Worm (Caenorhabditis elegans) whole organism, L2 larva: ENCODE results near the gene srbc-24.

Experiments
- C34F6.9 ChIP-seq: fragments of 150-350 bp; optimal IDR thresholded peaks from 2 replicates; lab custom pipeline; 2014; ENCODE audit warnings: missing biosample characterization, missing genetic modification characterization
- F13H6.1 ChIP-seq: sonication (generic microtip); optimal IDR thresholded peaks from 2 replicates; lab custom pipeline; 2016; ENCODE audit warnings: missing genetic modification characterization, missing compliant biosample characterization
- R02D3.7 ChIP-seq: fragments of 150-350 bp; optimal IDR thresholded peaks from 2 replicates; lab custom pipeline; 2014; ENCODE audit warnings: missing biosample characterization, missing genetic modification characterization
- Y55F3AM.14 ChIP-seq: fragments of 200-800 bp; sonication (Bioruptor generic); optimal IDR thresholded peaks from 2 replicates; lab custom pipeline; 2018; ENCODE audit warnings: mild to moderate bottlenecking, missing genetic modification characterization, missing compliant biosample characterization
- ZK546.5 ChIP-seq: sonication (generic microtip); optimal IDR thresholded peaks from 2 replicates; lab custom pipeline; 2017; ENCODE audit warnings: missing biosample characterization, missing genetic modification characterization
- alr-1 ChIP-seq: fragments of 150-350 bp; optimal IDR thresholded peaks from 2 replicates; lab custom pipeline; 2014; ENCODE audit warnings: missing biosample characterization, missing genetic modification characterization
- aly-2 ChIP-seq: fragments of 150-350 bp; optimal IDR thresholded peaks from 2 replicates; lab custom pipeline; 2014; ENCODE audit warnings: missing biosample characterization, missing genetic modification characterization
- ama-1 ChIP-seq: fragments of 150-350 bp; optimal IDR thresholded peaks from 2 replicates; lab custom pipeline; 2018; ENCODE audit warnings: inconsistent platforms
- blmp-1 ChIP-seq: sonication (generic microtip); optimal IDR thresholded peaks from 2 replicates; lab custom pipeline; 2017; ENCODE audit warnings: missing genetic modification characterization, mild to moderate bottlenecking, missing compliant biosample characterization, antibody characterized with exemption, moderate library complexity; ENCODE audit not compliant: insufficient read depth
- ceh-16 ChIP-seq: fragments of 150-350 bp; optimal IDR thresholded peaks from 2 replicates; lab custom pipeline; 2014; ENCODE audit warnings: missing biosample characterization, missing genetic modification characterization
- ceh-82 ChIP-seq: fragments of 150-350 bp; optimal IDR thresholded peaks from 2 replicates; lab custom pipeline; 2014; ENCODE audit warnings: missing biosample characterization, missing genetic modification characterization
- dmd-4 ChIP-seq: sonication (generic microtip); optimal IDR thresholded peaks from 2 replicates; lab custom pipeline; 2017; ENCODE audit warnings: missing biosample characterization, missing genetic modification characterization
- elt-3 ChIP-seq: sonication (generic microtip); optimal IDR thresholded peaks from 2 replicates; lab custom pipeline; 2017; ENCODE audit warnings: missing biosample characterization, missing genetic modification characterization
- fos-1 ChIP-seq: fragments of 150-350 bp; optimal IDR thresholded peaks from 2 replicates; lab custom pipeline; 2014; ENCODE audit warnings: missing biosample characterization, missing genetic modification characterization
- gmeb-1 ChIP-seq: fragments of 150-350 bp; optimal IDR thresholded peaks from 2 replicates; lab custom pipeline; 2014; ENCODE audit warnings: missing biosample characterization, missing genetic modification characterization
- lin-11 ChIP-seq: fragments of 150-350 bp; sonication (generic microtip); optimal IDR thresholded peaks from 2 replicates; lab custom pipeline; 2014; ENCODE audit warnings: missing biosample characterization, missing genetic modification characterization, inconsistent platforms, mixed read lengths
- lin-13 ChIP-seq: fragments of 150-350 bp; optimal IDR thresholded peaks from 2 replicates; lab custom pipeline; 2014; ENCODE audit warnings: missing biosample characterization, missing genetic modification reagents, missing genetic modification characterization
- lsy-2 ChIP-seq, 2 experiments: fragments of 150-350 bp in 1 of 2; sonication (generic microtip) in 1 of 2; optimal IDR thresholded peaks; 2 replicates each; lab custom pipeline; 2014 to 2017; ENCODE audit warnings: missing biosample characterization in 2 of 2, missing genetic modification characterization in 2 of 2
- mab-5 ChIP-seq: fragments of 150-350 bp; optimal IDR thresholded peaks from 2 replicates; lab custom pipeline; 2014; ENCODE audit warnings: missing biosample characterization, missing genetic modification characterization
- mbf-1 ChIP-seq: sonication (generic microtip); optimal IDR thresholded peaks from 2 replicates; lab custom pipeline; 2017; ENCODE audit warnings: missing biosample characterization, missing genetic modification characterization
- mdl-1 ChIP-seq, 2 experiments: fragments of 150-350 bp in 1 of 2; sonication (generic microtip) in 1 of 2; optimal IDR thresholded peaks; 2 replicates each; lab custom pipeline; 2017; ENCODE audit warnings: missing biosample characterization in 2 of 2, missing genetic modification characterization in 2 of 2
- nhr-10 ChIP-seq: sonication (generic microtip); optimal IDR thresholded peaks from 2 replicates; lab custom pipeline; 2017; ENCODE audit warnings: missing biosample characterization, missing genetic modification characterization
- nhr-129 ChIP-seq: fragments of 150-350 bp; optimal IDR thresholded peaks from 2 replicates; lab custom pipeline; 2014; ENCODE audit warnings: missing biosample characterization, missing genetic modification characterization
- nhr-21 ChIP-seq: fragments of 150-350 bp; optimal IDR thresholded peaks from 2 replicates; lab custom pipeline; 2014; ENCODE audit warnings: missing biosample characterization, missing genetic modification characterization
- nhr-23 ChIP-seq: fragments of 150-350 bp; optimal IDR thresholded peaks from 2 replicates; lab custom pipeline; 2014; ENCODE audit warnings: missing biosample characterization, missing genetic modification reagents, missing genetic modification characterization
- nhr-25 ChIP-seq: fragments of 150-350 bp; sonication (generic microtip); optimal IDR thresholded peaks from 3 replicates; lab custom pipeline; 2014; ENCODE audit warnings: missing biosample characterization, missing genetic modification characterization
- nhr-6 ChIP-seq: fragments of 150-350 bp; optimal IDR thresholded peaks from 2 replicates; lab custom pipeline; 2014; ENCODE audit warnings: missing biosample characterization, missing genetic modification characterization
- nhr-77 ChIP-seq: fragments of 150-350 bp; optimal IDR thresholded peaks from 2 replicates; lab custom pipeline; 2014; ENCODE audit warnings: missing biosample characterization, missing genetic modification characterization
- sem-4 ChIP-seq: fragments of 150-350 bp; optimal IDR thresholded peaks from 2 replicates; lab custom pipeline; 2014; ENCODE audit warnings: missing biosample characterization, missing genetic modification reagents, missing genetic modification characterization
- skn-1 ChIP-seq: sonication (generic microtip); optimal IDR thresholded peaks from 2 replicates; lab custom pipeline; 2017; ENCODE audit warnings: missing biosample characterization, missing genetic modification characterization
- sma-3 ChIP-seq: sonication (generic microtip); optimal IDR thresholded peaks from 2 replicates; lab custom pipeline; 2016; ENCODE audit warnings: missing genetic modification reagents, missing genetic modification characterization, missing compliant biosample characterization
- sma-9 ChIP-seq, 2 experiments: fragments of 150-350 bp in 1 of 2; sonication (generic microtip) in 1 of 2; optimal IDR thresholded peaks; 2 replicates each; lab custom pipeline; 2014 to 2016; ENCODE audit warnings: missing genetic modification characterization in 2 of 2, mild to moderate bottlenecking in 1 of 2, missing biosample characterization in 1 of 2, missing compliant biosample characterization in 1 of 2, missing genetic modification reagents in 1 of 2, moderate library complexity in 1 of 2
- snpc-4 ChIP-seq: fragments of 150-350 bp; optimal IDR thresholded peaks from 2 replicates; lab custom pipeline; 2014; ENCODE audit warnings: missing biosample characterization, missing genetic modification characterization
- zag-1 ChIP-seq: fragments of 150-350 bp; optimal IDR thresholded peaks from 2 replicates; lab custom pipeline; 2014; ENCODE audit warnings: missing biosample characterization, missing genetic modification characterization
- ztf-1 ChIP-seq: fragments of 200-800 bp; sonication (Bioruptor generic); conservative IDR thresholded peaks from 2 replicates; pipeline ENCODE4 v1.3.6; 2022; ENCODE audit warnings: missing genetic modification characterization, missing compliant biosample characterization
- ztf-11 ChIP-seq: sonication (generic microtip); optimal IDR thresholded peaks from 2 replicates; lab custom pipeline; 2017; ENCODE audit warnings: missing biosample characterization, missing genetic modification characterization

The srbc-24 gene

DNA sequence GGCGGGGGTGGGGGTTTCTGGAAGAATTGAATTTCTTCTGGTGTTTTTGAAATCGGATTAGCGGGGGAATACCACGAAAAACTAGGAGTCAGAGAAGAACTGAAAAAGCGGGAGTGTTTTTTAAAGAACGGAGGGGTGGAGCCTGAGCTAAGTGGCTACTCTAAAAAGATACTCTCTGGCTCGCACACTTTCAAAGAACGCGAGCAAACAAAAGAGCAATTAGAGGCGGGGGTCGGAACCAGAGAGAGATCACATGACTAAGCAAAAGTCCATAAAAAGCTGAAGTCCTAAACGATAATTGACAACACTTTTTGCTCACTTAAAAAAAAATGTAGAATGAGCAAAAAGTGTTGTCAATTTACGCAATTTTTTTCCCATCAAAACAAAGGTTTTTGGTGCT, 17.2 kb upstream of the srbc-24 start:
- TF ChIP-seq dmd-4 (tag; lab: Kevin White, UChicago) (no peak), sem-4 (tag; lab: Kevin White, UChicago) (peak; percentile 43), alr-1 (tag; lab: Kevin White, UChicago) (no peak), lin-11 (tag; lab: Kevin White, UChicago) (no peak), ceh-16 (no peak), F13H6.1 (tag; lab: Kevin White, UChicago) (peak; percentile 53), sma-9 (GFP tag; optimal IDR thresholded peaks at IDR 0.05; lab: Kevin White, UChicago) (peak; percentile 52), sma-9 (tag; optimal IDR thresholded peaks at IDR 0.05; lab: Kevin White, UChicago) (no peak), Y55F3AM.14 (GFP tag; lab: Kevin White, UChicago) (peak; percentile 26), lsy-2 (tag; optimal IDR thresholded peaks at IDR 0.05; lab: Kevin White, UChicago) (peak in 1 of 2 experiments; percentile 23)
- TF ChIP-seq, all 48 proteins: peak for 5

DNA sequence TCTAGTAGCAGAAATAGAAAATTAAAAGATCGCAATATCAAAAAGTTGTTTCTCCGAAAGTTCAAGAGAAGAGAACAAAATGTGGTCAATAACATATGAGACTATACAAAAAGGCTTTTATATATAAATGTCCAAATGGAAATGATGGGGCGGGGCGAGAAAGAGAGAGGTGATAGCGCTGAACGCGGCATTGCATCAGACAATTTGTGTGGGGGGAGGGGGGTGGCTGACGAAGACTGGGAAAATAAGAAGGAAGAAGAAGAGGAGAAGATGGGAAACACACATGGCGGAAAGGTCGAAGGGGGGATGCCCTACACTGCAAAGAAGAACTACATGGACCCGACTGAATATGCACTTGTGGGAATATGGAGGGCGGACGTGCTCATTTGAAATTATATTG, 16.2 kb upstream of the srbc-24 start:
- peak; percentile 24 for TF ChIP-seq C34F6.9 (tag; lab: Kevin White, UChicago)
- peak; percentile 42 for TF ChIP-seq fos-1 (tag; lab: Kevin White, UChicago)
- TF ChIP-seq lsy-2 (tag; optimal IDR thresholded peaks at IDR 0.05; lab: Kevin White, UChicago) = peak in 1 of 2 experiments; percentile 11
- peak; percentile 87 for TF ChIP-seq nhr-129
- peak; percentile 36 for TF ChIP-seq F13H6.1 (tag; lab: Kevin White, UChicago)
- TF ChIP-seq skn-1 = no peak
- TF ChIP-seq lin-11 (tag; lab: Kevin White, UChicago) = peak; percentile 31
- peak; percentile 5 for TF ChIP-seq zag-1 (tag; lab: Kevin White, UChicago)
- TF ChIP-seq nhr-23 = no peak
- peak; percentile 20 to 44 for TF ChIP-seq mdl-1 (tag; optimal IDR thresholded peaks at IDR 0.05; lab: Kevin White, UChicago)
- peak; percentile 71 for TF ChIP-seq sma-9 (GFP tag; optimal IDR thresholded peaks at IDR 0.05; lab: Kevin White, UChicago)
- TF ChIP-seq sma-9 (tag; optimal IDR thresholded peaks at IDR 0.05; lab: Kevin White, UChicago) = no peak
- peak; percentile 25 for TF ChIP-seq nhr-21 (tag; lab: Kevin White, UChicago)
- no peak for TF ChIP-seq ztf-11
- TF ChIP-seq nhr-25 (tag; lab: Kevin White, UChicago) = peak; percentile 3

DNA sequence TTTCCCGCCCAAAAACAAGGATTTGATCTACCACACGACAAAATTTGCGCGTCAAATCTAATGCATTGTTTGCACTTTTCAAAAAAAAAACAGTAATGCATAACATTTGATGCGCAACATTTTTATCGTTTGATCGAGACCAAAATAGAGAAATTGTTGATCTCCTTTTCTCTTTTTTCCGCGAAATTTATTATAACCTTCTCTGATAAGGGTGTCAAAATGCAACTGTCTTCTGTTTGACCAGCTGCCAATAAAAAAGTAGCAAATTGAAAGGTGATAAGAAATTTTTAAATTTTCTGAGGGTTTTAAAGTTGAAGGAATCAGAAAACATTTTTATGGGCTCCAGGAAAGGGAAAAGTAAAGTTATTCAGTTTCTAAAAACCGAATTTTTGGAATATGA, 14.5 kb upstream of the srbc-24 start:
- TF ChIP-seq sem-4 (tag; lab: Kevin White, UChicago) = no peak
- TF ChIP-seq gmeb-1 (tag; lab: Kevin White, UChicago) = no peak
- no peak for TF ChIP-seq nhr-6
- TF ChIP-seq ama-1 = no peak
- no peak for TF ChIP-seq aly-2
- no peak for TF ChIP-seq ceh-82 (tag; lab: Kevin White, UChicago)

DNA sequence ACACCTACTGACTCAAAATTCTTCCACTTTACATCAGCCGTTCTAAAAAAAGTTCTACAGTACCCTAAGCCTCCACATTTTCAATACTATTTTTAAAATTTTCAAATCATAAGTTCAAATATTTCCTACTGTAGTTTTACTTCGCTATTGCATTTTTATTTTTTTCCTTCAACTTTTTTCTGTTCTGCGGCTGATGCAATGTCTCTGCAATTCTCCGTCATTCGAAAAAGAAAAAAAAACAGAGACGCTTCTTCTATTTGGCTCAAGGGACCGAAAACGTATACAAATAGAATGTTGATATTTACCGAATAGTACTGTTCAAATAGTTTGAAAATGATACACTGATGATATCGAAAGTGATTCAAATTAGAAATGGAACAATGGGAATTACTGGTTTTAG, 13.3 kb upstream of the srbc-24 start:
- TF ChIP-seq R02D3.7 (tag; lab: Kevin White, UChicago) (no peak), blmp-1 (tag; lab: Kevin White, UChicago) (no peak), lin-13 (GFP tag; lab: Kevin White, UChicago) (no peak), nhr-129 (peak; percentile 98), C34F6.9 (tag; lab: Kevin White, UChicago) (no peak), gmeb-1 (tag; lab: Kevin White, UChicago) (no peak)

DNA sequence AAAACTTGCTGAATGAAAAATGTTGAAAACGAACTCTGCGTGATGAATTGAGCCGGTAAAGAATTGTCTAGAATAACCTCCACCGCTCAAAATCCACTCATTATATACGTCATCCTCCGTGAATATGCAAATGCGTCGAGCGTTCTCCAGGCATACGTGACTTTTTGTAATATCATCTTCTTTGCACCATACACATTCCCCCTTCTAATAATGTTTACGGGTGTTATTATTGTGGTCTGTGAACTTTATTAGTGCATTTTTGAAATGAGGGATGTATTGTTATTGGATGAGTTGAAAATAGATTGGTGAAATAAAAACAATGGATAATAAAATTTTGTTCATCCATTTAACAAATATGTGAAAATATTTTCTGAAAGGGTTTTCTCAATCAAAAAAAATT, 11.6 kb upstream of the srbc-24 start, which contains the start of gene F22F7.7:
Gene F22F7.7, minus strand, starts transcription at position 125 of the 400 bp plus-strand sequence.
- no peak for TF ChIP-seq mab-5
- TF ChIP-seq alr-1 (tag; lab: Kevin White, UChicago) = no peak
- no peak for TF ChIP-seq sma-3
- TF ChIP-seq elt-3 = no peak
- no peak for TF ChIP-seq ceh-16
- TF ChIP-seq nhr-129 = no peak
- no peak for TF ChIP-seq nhr-25 (tag; lab: Kevin White, UChicago)
- TF ChIP-seq dmd-4 (tag; lab: Kevin White, UChicago) = no peak
- no peak for TF ChIP-seq C34F6.9 (tag; lab: Kevin White, UChicago)
- TF ChIP-seq ZK546.5 (tag; lab: Kevin White, UChicago) = no peak
- TF ChIP-seq nhr-23 = no peak
- no peak for TF ChIP-seq ztf-1 (GFP tag; lab: Robert Waterston, UW)
- TF ChIP-seq mbf-1 (tag; lab: Kevin White, UChicago) = no peak
- TF ChIP-seq nhr-77 (tag; lab: Kevin White, UChicago) = no peak
- no peak for TF ChIP-seq nhr-10
- no peak for TF ChIP-seq snpc-4
- TF ChIP-seq ama-1 = no peak
- no peak for TF ChIP-seq fos-1 (tag; lab: Kevin White, UChicago)
- no peak for TF ChIP-seq aly-2
- TF ChIP-seq, all 48 proteins: peak for 0
